Fruit fly (Drosophila melanogaster): ENCODE measurements around the gene CG5280.

The CG5280 gene

dm6 chr3L:8950955-8951354 lies 39.1 kb downstream of the CG5280 start:
- TF ChIP-seq CG8478 (optimal IDR thresholded peaks at IDR 0.05) (no peak), usp (GFP tag; optimal IDR thresholded peaks at IDR 0.05) (no peak), psq (optimal IDR thresholded peaks at IDR 0.05) (no peak), Dll (optimal IDR thresholded peaks at IDR 0.05) (no peak), EcR (GFP tag; optimal IDR thresholded peaks at IDR 0.05) (no peak), pan (optimal IDR thresholded peaks at IDR 0.05) (no peak)

DNA sequence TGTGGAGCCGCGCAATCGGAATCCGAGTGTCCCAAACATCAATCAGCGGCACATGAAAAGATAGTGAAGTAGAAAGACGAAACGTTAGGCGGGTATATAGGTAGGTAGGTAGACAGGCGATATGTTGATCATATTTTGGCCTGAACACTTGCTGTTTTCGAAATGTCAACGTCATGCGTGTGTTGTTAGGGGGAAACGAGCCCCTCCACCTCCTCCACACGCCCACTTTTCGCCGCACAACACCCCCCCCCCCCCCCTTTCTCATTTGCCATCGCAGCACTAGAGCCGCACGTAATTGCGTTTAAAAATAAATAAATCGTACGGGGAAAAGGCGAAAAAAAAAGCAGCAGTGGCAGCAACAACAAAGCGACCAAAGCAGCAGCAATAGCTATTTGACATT lies 40.2 kb downstream of the CG5280 start:
- TF ChIP-seq Dll (optimal IDR thresholded peaks at IDR 0.05): no peak
- TF ChIP-seq EcR (GFP tag; optimal IDR thresholded peaks at IDR 0.05): no peak
- TF ChIP-seq CG8478 (optimal IDR thresholded peaks at IDR 0.05): no peak
- no peak for TF ChIP-seq psq (optimal IDR thresholded peaks at IDR 0.05)
- no peak for TF ChIP-seq usp (GFP tag; optimal IDR thresholded peaks at IDR 0.05)
- no peak for TF ChIP-seq pan (optimal IDR thresholded peaks at IDR 0.05)

DNA sequence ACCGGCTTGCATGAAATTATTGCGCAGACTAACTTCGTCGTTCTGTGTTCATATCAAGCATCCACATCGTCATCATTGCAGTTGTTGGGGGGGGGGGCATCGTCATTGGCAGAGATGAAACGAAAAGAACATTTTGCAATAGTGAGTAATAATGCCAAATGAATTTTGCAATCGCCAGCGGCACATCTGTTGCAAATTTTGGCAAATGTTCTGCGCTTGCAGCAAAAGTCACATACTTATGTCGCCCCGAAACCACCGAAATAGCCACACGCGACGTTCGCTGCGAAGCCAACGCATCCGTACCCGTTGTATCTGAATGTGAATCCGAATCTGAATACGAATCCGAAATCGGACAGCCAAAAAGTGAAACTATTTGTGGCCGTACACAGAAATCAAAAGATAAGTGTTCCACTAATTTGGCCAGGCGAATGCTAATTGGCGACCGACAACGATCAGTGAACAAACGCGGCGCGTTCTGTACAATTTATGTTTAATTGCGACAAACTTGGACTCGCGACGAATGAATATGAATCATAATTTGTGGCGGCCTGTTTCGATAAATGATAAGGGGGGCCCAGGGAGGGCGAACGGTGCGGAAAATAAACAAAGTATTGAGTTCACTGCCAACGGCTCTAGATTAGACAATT lies 42.1 kb downstream of the CG5280 start:
- TF ChIP-seq CG8478 (optimal IDR thresholded peaks at IDR 0.05): no peak
- TF ChIP-seq EcR (GFP tag; optimal IDR thresholded peaks at IDR 0.05): no peak
- no peak for TF ChIP-seq usp (GFP tag; optimal IDR thresholded peaks at IDR 0.05)
- no peak for TF ChIP-seq pan (optimal IDR thresholded peaks at IDR 0.05)
- TF ChIP-seq Dll (optimal IDR thresholded peaks at IDR 0.05): no peak
- TF ChIP-seq psq (optimal IDR thresholded peaks at IDR 0.05): no peak

DNA sequence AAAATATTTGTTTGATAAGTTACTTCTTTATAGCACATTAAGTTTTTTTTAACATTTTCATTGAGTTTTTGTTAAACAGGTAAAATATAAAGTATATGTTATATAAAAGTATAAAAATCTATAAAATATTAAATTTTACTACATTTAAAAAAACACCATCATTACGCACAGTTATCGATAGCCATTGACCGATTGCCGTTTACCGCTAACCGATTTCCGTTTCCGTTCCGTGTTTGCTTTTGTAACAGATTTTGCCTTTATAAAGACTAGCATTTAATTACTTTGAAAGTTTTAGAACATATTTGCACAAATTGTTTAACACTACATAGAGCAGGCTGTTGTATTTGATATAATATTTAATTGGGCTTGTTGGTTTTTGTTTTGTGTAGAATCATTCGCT lies 50.4 kb downstream of the CG5280 start:
- TF ChIP-seq usp (GFP tag; optimal IDR thresholded peaks at IDR 0.05): no peak
- no peak for TF ChIP-seq EcR (GFP tag; optimal IDR thresholded peaks at IDR 0.05)
